Fruit fly (Drosophila melanogaster) whole organism, embryonic: ENCODE results near the gene CG4645.

Experiments
- Ada2b ChIP-seq: fragments of 200-800 bp; sonication (Bioruptor generic); IDR thresholded peaks from 2 replicates; pipeline ENCODE4 v1.3.6; 2022; ENCODE audit warnings: missing biosample characterization, missing genetic modification characterization
- Aef1 ChIP-seq: fragments of 200-800 bp; sonication (Bioruptor generic); IDR thresholded peaks from 3 replicates; pipeline ENCODE4 v1.3.6; 2022; ENCODE audit warnings: missing biosample characterization, missing genetic modification characterization
- Awh ChIP-seq: fragments of 200-800 bp; sonication (Bioruptor generic); IDR thresholded peaks from 2 replicates; pipeline ENCODE4, ENCODE4 v1.3.6; 2022; ENCODE audit warnings: missing biosample characterization, missing genetic modification characterization
- Blimp-1 ChIP-seq: fragments of 200-800 bp; sonication (Bioruptor generic); optimal IDR thresholded peaks from 3 replicates; lab custom pipeline; 2018; ENCODE audit warnings: missing biosample characterization, missing genetic modification characterization, mild to moderate bottlenecking, moderate library complexity, missing genetic modification reagents
- CG10147 ChIP-seq: fragments of 200-800 bp; sonication (Bioruptor generic); optimal IDR thresholded peaks from 2 replicates; lab custom pipeline; 2019; ENCODE audit warnings: missing biosample characterization, mild to moderate bottlenecking, missing genetic modification characterization, moderate library complexity
- CG10959 ChIP-seq: fragments of 200-800 bp; sonication (Bioruptor generic); IDR thresholded peaks from 2 replicates; pipeline ENCODE4 v1.3.6; 2022; ENCODE audit warnings: missing biosample characterization, missing genetic modification characterization
- CG11456 ChIP-seq: fragments of 200-800 bp; sonication (Bioruptor generic); IDR thresholded peaks from 3 replicates; pipeline ENCODE4 v1.3.6; 2022; ENCODE audit warnings: missing biosample characterization, missing genetic modification characterization
- CG14441 ChIP-seq: fragments of 200-800 bp; sonication (Bioruptor generic); IDR thresholded peaks from 2 replicates; pipeline ENCODE4 v1.3.6; 2022; ENCODE audit warnings: missing biosample characterization, missing genetic modification characterization
- CG14710 ChIP-seq: fragments of 200-800 bp; sonication (Bioruptor generic); optimal IDR thresholded peaks from 3 replicates; lab custom pipeline; 2019; ENCODE audit warnings: missing biosample characterization, mild to moderate bottlenecking, missing genetic modification characterization, moderate library complexity
- CG14965 ChIP-seq: fragments of 200-800 bp; sonication (Bioruptor generic); optimal IDR thresholded peaks from 2 replicates; lab custom pipeline; 2016; ENCODE audit warnings: missing biosample characterization, missing genetic modification characterization, borderline replicate concordance
- CG15514 ChIP-seq: fragments of 200-800 bp; sonication (Bioruptor generic); optimal IDR thresholded peaks from 3 replicates; lab custom pipeline; 2017; ENCODE audit warnings: missing biosample characterization, missing genetic modification characterization, mild to moderate bottlenecking, moderate library complexity, missing genetic modification reagents
- CG1603 ChIP-seq: fragments of 200-800 bp; sonication (Bioruptor generic); optimal IDR thresholded peaks from 2 replicates; lab custom pipeline; 2019; ENCODE audit warnings: missing biosample characterization, mild to moderate bottlenecking, missing genetic modification characterization, moderate library complexity
- CG2116 ChIP-seq: fragments of 200-800 bp; sonication (Bioruptor generic); optimal IDR thresholded peaks from 3 replicates; lab custom pipeline; 2018; ENCODE audit warnings: missing biosample characterization, mild to moderate bottlenecking, missing genetic modification characterization
- CG2202 ChIP-seq: fragments of 200-800 bp; sonication (Bioruptor generic); optimal IDR thresholded peaks from 2 replicates; lab custom pipeline; 2018; ENCODE audit warnings: missing biosample characterization, mild to moderate bottlenecking, missing genetic modification characterization
- CG2678 ChIP-seq: fragments of 200-800 bp; sonication (Bioruptor generic); optimal IDR thresholded peaks from 3 replicates; lab custom pipeline; 2019; ENCODE audit warnings: missing biosample characterization, mild to moderate bottlenecking, missing genetic modification characterization, moderate library complexity
- CG32772 ChIP-seq: fragments of 200-800 bp; sonication (Bioruptor generic); IDR thresholded peaks from 2 replicates; pipeline ENCODE4 v1.3.6; 2022; ENCODE audit warnings: missing biosample characterization, missing genetic modification characterization
- CG33213 ChIP-seq: fragments of 200-800 bp; sonication (Bioruptor generic); optimal IDR thresholded peaks from 3 replicates; lab custom pipeline; 2016; ENCODE audit warnings: missing biosample characterization, missing genetic modification characterization
- CG3838 ChIP-seq: fragments of 200-800 bp; sonication (Bioruptor generic); optimal IDR thresholded peaks from 3 replicates; lab custom pipeline; 2016; ENCODE audit warnings: missing biosample characterization, missing genetic modification characterization
- CG43689 ChIP-seq: fragments of 200-800 bp; sonication (Bioruptor generic); IDR thresholded peaks from 2 replicates; pipeline ENCODE4 v1.3.6; 2022; ENCODE audit warnings: missing biosample characterization, missing genetic modification characterization
- CG6175 ChIP-seq: fragments of 200-800 bp; sonication (Bioruptor generic); IDR thresholded peaks from 3 replicates; pipeline ENCODE4 v1.3.6; 2022; ENCODE audit warnings: missing biosample characterization, missing genetic modification characterization
- CG7745 ChIP-seq: fragments of 200-800 bp; sonication (Bioruptor generic); optimal IDR thresholded peaks from 2 replicates; lab custom pipeline; 2018; ENCODE audit warnings: missing biosample characterization, mild to moderate bottlenecking, missing genetic modification characterization, moderate library complexity
- CG8359 ChIP-seq: fragments of 200-800 bp; sonication (Bioruptor generic); optimal IDR thresholded peaks from 2 replicates; lab custom pipeline; 2017; ENCODE audit warnings: missing biosample characterization, mild to moderate bottlenecking, missing genetic modification characterization, borderline replicate concordance
- CG9215 ChIP-seq: fragments of 200-800 bp; sonication (Bioruptor generic); IDR thresholded peaks from 2 replicates; pipeline ENCODE4 v1.3.6; 2022; ENCODE audit warnings: missing biosample characterization, missing genetic modification characterization
- CG9727 ChIP-seq: fragments of 200-800 bp; sonication (Bioruptor generic); optimal IDR thresholded peaks from 3 replicates; lab custom pipeline; 2017; ENCODE audit warnings: missing biosample characterization, mild to moderate bottlenecking, missing genetic modification characterization
- CG9932 ChIP-seq: fragments of 200-800 bp; sonication (Bioruptor generic); IDR thresholded peaks from 2 replicates; pipeline ENCODE4 v1.3.6; 2022; ENCODE audit warnings: missing biosample characterization, missing genetic modification characterization
- CTCF ChIP-seq: fragments of 200-800 bp; sonication (Bioruptor generic); optimal IDR thresholded peaks from 2 replicates; lab custom pipeline; 2017; ENCODE audit warnings: missing biosample characterization, mild to moderate bottlenecking, missing genetic modification characterization, moderate library complexity
- E2f2 ChIP-seq: fragments of 200-800 bp; sonication (Bioruptor generic); IDR thresholded peaks from 2 replicates; pipeline ENCODE4 v1.3.6; 2022; ENCODE audit warnings: missing biosample characterization, missing genetic modification characterization
- Ets65A ChIP-seq: fragments of 200-800 bp; sonication (Bioruptor generic); peaks from one replicate; lab custom pipeline; 2016; ENCODE audit warnings: missing biosample characterization, missing genetic modification characterization
- NFAT ChIP-seq: fragments of 200-800 bp; sonication (Bioruptor generic); IDR thresholded peaks from 2 replicates; pipeline ENCODE4 v1.3.6; 2022; ENCODE audit warnings: missing biosample characterization, missing genetic modification characterization
- Optix ChIP-seq: fragments of 200-800 bp; sonication (Bioruptor generic); IDR thresholded peaks from 3 replicates; pipeline ENCODE4 v1.3.6; 2022; ENCODE audit warnings: missing biosample characterization, missing genetic modification characterization
- Ptx1 ChIP-seq: fragments of 200-800 bp; sonication (Bioruptor generic); IDR thresholded peaks from 2 replicates; pipeline ENCODE4 v1.3.6; 2022; ENCODE audit warnings: missing biosample characterization, missing genetic modification characterization
- Rfx ChIP-seq: fragments of 200-800 bp; sonication (Bioruptor generic); IDR thresholded peaks from 2 replicates; pipeline ENCODE4 v1.3.6; 2022; ENCODE audit warnings: missing biosample characterization, missing genetic modification characterization
- Sry-δ ChIP-seq: fragments of 200-800 bp; sonication (Bioruptor generic); optimal IDR thresholded peaks from 2 replicates; lab custom pipeline; 2016; ENCODE audit warnings: missing biosample characterization, missing genetic modification characterization
- bsh ChIP-seq, 2 experiments: fragments of 200-800 bp; sonication (Bioruptor generic); optimal IDR thresholded peaks; 2 replicates each; lab custom pipeline; 2017 to 2018; ENCODE audit warnings: mild to moderate bottlenecking in 2 of 2, missing biosample characterization in 2 of 2, missing genetic modification characterization in 2 of 2, moderate library complexity in 1 of 2
- cato ChIP-seq: fragments of 200-800 bp; sonication (Bioruptor generic); optimal IDR thresholded peaks from 2 replicates; lab custom pipeline; 2016; ENCODE audit warnings: missing biosample characterization, missing genetic modification characterization, borderline replicate concordance
- caup ChIP-seq: fragments of 200-800 bp; sonication (Bioruptor generic); optimal IDR thresholded peaks from 3 replicates; lab custom pipeline; 2017; ENCODE audit warnings: missing biosample characterization, mild to moderate bottlenecking, missing genetic modification characterization, moderate library complexity; ENCODE audit not compliant: severe bottlenecking
- dysf ChIP-seq: fragments of 200-800 bp; sonication (Bioruptor generic); IDR thresholded peaks from 3 replicates; pipeline ENCODE4 v1.3.6; 2022; ENCODE audit warnings: missing biosample characterization, missing genetic modification characterization
- gce ChIP-seq: fragments of 200-800 bp; sonication (Bioruptor generic); IDR thresholded peaks from 3 replicates; pipeline ENCODE4 v1.3.6; 2022; ENCODE audit warnings: missing biosample characterization, missing genetic modification characterization
- gt ChIP-seq: fragments of 200-800 bp; sonication (Bioruptor generic); IDR thresholded peaks from 2 replicates; pipeline ENCODE4 v1.3.6; 2022; ENCODE audit warnings: missing biosample characterization, missing genetic modification characterization
- hkb ChIP-seq, 2 experiments: fragments of 200-800 bp in 1 of 2; fragments of >200 bp in 1 of 2; sonication (Bioruptor generic) in 1 of 2; IDR thresholded peaks in 1 of 2; optimal IDR thresholded peaks in 1 of 2; 2 replicates each; pipeline versions ENCODE4 v1.3.6 to Lab custom; 2017 to 2022; ENCODE audit warnings: missing biosample characterization in 1 of 2, missing genetic modification characterization in 1 of 2
- maf-S ChIP-seq: fragments of 200-800 bp; sonication (Bioruptor generic); optimal IDR thresholded peaks from 2 replicates; lab custom pipeline; 2016; ENCODE audit warnings: missing biosample characterization, missing genetic modification characterization
- nmo ChIP-seq: fragments of 200-800 bp; sonication (Bioruptor generic); optimal IDR thresholded peaks from 2 replicates; lab custom pipeline; 2018; ENCODE audit warnings: missing biosample characterization, mild to moderate bottlenecking, missing genetic modification characterization, moderate library complexity
- phol ChIP-seq: fragments of 200-800 bp; sonication (Bioruptor generic); optimal IDR thresholded peaks from 3 replicates; lab custom pipeline; 2018; ENCODE audit warnings: missing biosample characterization, mild to moderate bottlenecking, missing genetic modification characterization, moderate library complexity
- pum ChIP-seq: fragments of 200-800 bp; sonication (Bioruptor generic); optimal IDR thresholded peaks from 2 replicates; lab custom pipeline; 2016; ENCODE audit warnings: missing biosample characterization, missing genetic modification characterization
- sens ChIP-seq: fragments of 200-800 bp; sonication (Bioruptor generic); peaks from one replicate; lab custom pipeline; 2016; ENCODE audit warnings: missing biosample characterization, missing genetic modification characterization
- sisA ChIP-seq: fragments of 200-800 bp; sonication (Bioruptor generic); IDR thresholded peaks from 2 replicates; pipeline ENCODE4 v1.3.6; 2022; ENCODE audit warnings: missing biosample characterization, missing genetic modification characterization
- slbo ChIP-seq: fragments of 200-800 bp; sonication (Bioruptor generic); IDR thresholded peaks from 2 replicates; pipeline ENCODE4 v1.3.6; 2022; ENCODE audit warnings: missing biosample characterization, missing genetic modification characterization
- so ChIP-seq: fragments of 200-800 bp; sonication (Bioruptor generic); IDR thresholded peaks from 3 replicates; pipeline ENCODE4 v1.3.6; 2022; ENCODE audit warnings: missing biosample characterization, missing genetic modification characterization
- sug ChIP-seq: fragments of 200-800 bp; optimal IDR thresholded peaks from 2 replicates; lab custom pipeline; 2019; ENCODE audit warnings: missing biosample characterization, mild to moderate bottlenecking, missing genetic modification characterization, moderate library complexity
- tap ChIP-seq: fragments of 200-800 bp; optimal IDR thresholded peaks from 3 replicates; lab custom pipeline; 2019; ENCODE audit warnings: missing biosample characterization, mild to moderate bottlenecking, missing genetic modification characterization, moderate library complexity
- trem ChIP-seq: fragments of 200-800 bp; optimal IDR thresholded peaks from 3 replicates; lab custom pipeline; 2019; ENCODE audit warnings: missing biosample characterization, mild to moderate bottlenecking, missing genetic modification characterization, moderate library complexity
- zen ChIP-seq: fragments of 200-800 bp; sonication (Bioruptor generic); optimal IDR thresholded peaks from 3 replicates; lab custom pipeline; 2018; ENCODE audit warnings: missing biosample characterization, mild to moderate bottlenecking, missing genetic modification characterization, moderate library complexity

Gene CG4645

DNA sequence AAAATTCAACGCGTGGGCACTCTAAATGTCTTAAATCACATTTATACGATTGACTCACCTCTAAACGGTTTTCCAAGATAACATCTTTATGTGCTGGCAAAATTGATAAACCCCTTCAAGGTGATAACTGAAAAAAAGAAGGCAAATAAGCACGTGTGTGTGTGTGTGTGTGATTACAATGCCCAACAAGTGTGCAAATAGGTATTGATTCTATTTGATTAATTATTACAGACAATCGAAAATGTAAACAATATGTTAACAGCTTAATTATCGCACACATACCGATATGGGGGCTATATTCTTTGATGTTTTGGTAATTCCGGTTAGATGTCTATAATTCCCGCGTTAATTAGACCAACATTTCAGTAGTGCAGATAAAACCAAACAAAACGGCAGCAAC, 23.2 kb upstream of the CG4645 start (continued):
- no peak for TF ChIP-seq Sry-δ (GFP tag; lab: Kevin White, UChicago)
- peak; percentile 44 for TF ChIP-seq CG15514 (GFP tag; lab: Kevin White, UChicago)
- no peak for TF ChIP-seq CG43689 (GFP tag; lab: Robert Waterston, UW)
- no peak for TF ChIP-seq CG8359
- no peak for TF ChIP-seq trem
- no peak for TF ChIP-seq nmo
- peak; percentile 27 for TF ChIP-seq CG2678 (tag; lab: Kevin White, UChicago)
- no peak for TF ChIP-seq CTCF (GFP tag; lab: Kevin White, UChicago)
- no peak for TF ChIP-seq cato (GFP tag; lab: Kevin White, UChicago)
- no peak for TF ChIP-seq CG9215 (GFP tag; lab: Robert Waterston, UW)
- no peak for TF ChIP-seq CG2202 (tag; lab: Kevin White, UChicago)
- no peak for TF ChIP-seq CG33213 (GFP tag; lab: Kevin White, UChicago)
- no peak for TF ChIP-seq pum (GFP tag; lab: Kevin White, UChicago)
- TF ChIP-seq CG10147, result no peak
- no peak for TF ChIP-seq hkb (optimal IDR thresholded peaks at IDR 0.05; lab: Kevin White, UChicago)
- TF ChIP-seq hkb (GFP tag; IDR thresholded peaks at IDR 0.05; lab: Robert Waterston, UW), result no peak
- peak; percentile 40 for TF ChIP-seq caup
- no peak for TF ChIP-seq CG11456 (GFP tag; lab: Robert Waterston, UW)
- peak; percentile 15 for TF ChIP-seq sug (tag; lab: Kevin White, UChicago)
- no peak for TF ChIP-seq Optix
- TF ChIP-seq CG14965 (GFP tag; lab: Kevin White, UChicago), result no peak
- no peak for TF ChIP-seq CG3838
- TF ChIP-seq NFAT (GFP tag; lab: Robert Waterston, UW), result no peak
- TF ChIP-seq E2f2 (GFP tag; lab: Robert Waterston, UW), result no peak
- no peak for TF ChIP-seq CG7745 (tag; lab: Kevin White, UChicago)
- TF ChIP-seq CG1603 (tag; lab: Kevin White, UChicago), result no peak
- no peak for TF ChIP-seq gt (GFP tag; lab: Robert Waterston, UW)

DNA sequence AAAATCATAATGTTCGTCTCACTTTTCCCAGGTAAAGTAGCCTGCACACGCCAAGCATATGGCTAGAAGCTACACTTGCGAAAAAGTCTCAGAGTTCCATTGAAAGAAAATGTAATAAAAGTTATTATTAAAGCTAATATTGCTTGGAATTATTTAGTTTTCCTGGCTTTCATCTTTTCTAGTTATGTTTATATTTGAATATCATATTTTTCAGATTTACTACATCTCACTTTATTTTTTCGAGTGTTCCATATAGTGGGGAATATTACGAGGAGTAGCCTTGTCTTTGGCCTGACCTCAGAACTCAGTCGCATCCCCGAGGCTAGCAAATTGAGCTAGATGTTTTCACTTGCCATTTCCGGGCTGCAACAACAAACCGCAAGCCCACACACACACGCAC, 22.2 kb upstream of the CG4645 start:
- TF ChIP-seq CG32772 (GFP tag; lab: Robert Waterston, UW) (peak; percentile 36; the same call in 1 of the 2 replicates), bsh (GFP tag; optimal IDR thresholded peaks at IDR 0.05; lab: Kevin White, UChicago) (peak in 1 of 2 experiments; percentile 24), so (GFP tag; lab: Robert Waterston, UW) (no peak), Blimp-1 (GFP tag; lab: Kevin White, UChicago) (peak; percentile 20), tap (no peak), CG6175 (GFP tag; lab: Robert Waterston, UW) (no peak), CG9727 (peak; percentile 1), Ada2b (0 out of 2 replicates have a peak, but pooled peaks have one; percentile 36), CG1603 (tag; lab: Kevin White, UChicago) (peak; percentile 0), maf-S (GFP tag; lab: Kevin White, UChicago) (no peak), Rfx (GFP tag; lab: Robert Waterston, UW) (peak; percentile 40; the same call in 1 of the 2 replicates), Aef1 (GFP tag; lab: Robert Waterston, UW) (0 out of 3 replicates have a peak, but pooled peaks have one; percentile 14), Awh (GFP tag; lab: Robert Waterston, UW) (0 out of 2 replicates have a peak, but pooled peaks have one; percentile 13), CG9932 (GFP tag; lab: Robert Waterston, UW) (0 out of 2 replicates have a peak, but pooled peaks have one; percentile 6), Ptx1 (GFP tag; lab: Robert Waterston, UW) (peak; percentile 45), gce (GFP tag; lab: Robert Waterston, UW) (no peak), sens (GFP tag; lab: Kevin White, UChicago) (peak; percentile 26), dysf (GFP tag; lab: Robert Waterston, UW) (0 out of 3 replicates have a peak, but pooled peaks have one; percentile 23), CG14441 (GFP tag; lab: Robert Waterston, UW) (0 out of 2 replicates have a peak, but pooled peaks have one; percentile 22), Ets65A (peak; percentile 75), zen (tag; lab: Kevin White, UChicago) (peak; percentile 55), CG14710 (tag; lab: Kevin White, UChicago) (peak; percentile 2), CG2116 (GFP tag; lab: Kevin White, UChicago) (no peak), slbo (peak; percentile 15; the same call in 1 of the 2 replicates), sisA (GFP tag; lab: Robert Waterston, UW) (peak; percentile 49), CG10959 (GFP tag; lab: Robert Waterston, UW) (peak; percentile 52), phol (tag; lab: Kevin White, UChicago) (peak; percentile 28)
